Worm (Caenorhabditis elegans) whole organism, young adult: ENCODE results near the gene inf-1.

Experiments used
- B0035.1 ChIP-seq: sonication (generic microtip); optimal IDR thresholded peaks from 2 replicates; lab custom pipeline; 2016; ENCODE audit warnings: missing genetic modification characterization, mild to moderate bottlenecking, missing compliant biosample characterization, missing genotype, missing genetic modification reagents
- B0261.1 ChIP-seq: sonication (generic microtip); optimal IDR thresholded peaks from 2 replicates; lab custom pipeline; 2016; ENCODE audit warnings: mild to moderate bottlenecking, missing genetic modification characterization, moderate library complexity, missing compliant biosample characterization
- B0336.3 ChIP-seq: fragments of 200-800 bp; sonication (Bioruptor generic); IDR thresholded peaks from 2 replicates; pipeline ENCODE4 v1.3.6; 2022; ENCODE audit warnings: missing genetic modification characterization, missing compliant biosample characterization
- D2030.7 ChIP-seq: fragments of 200-800 bp; sonication (Bioruptor generic); IDR thresholded peaks from 2 replicates; pipeline ENCODE4 v1.3.6; 2022; ENCODE audit warnings: missing genetic modification reagents, missing genetic modification characterization, missing compliant biosample characterization
- F49E8.2 ChIP-seq: sonication (generic microtip); optimal IDR thresholded peaks from 3 replicates; lab custom pipeline; 2017; ENCODE audit warnings: missing genetic modification characterization, mild to moderate bottlenecking, missing compliant biosample characterization, antibody characterized with exemption, moderate library complexity; ENCODE audit not compliant: insufficient read depth
- F57C9.4 ChIP-seq: sonication (generic microtip); optimal IDR thresholded peaks from 2 replicates; lab custom pipeline; 2017; ENCODE audit warnings: mild to moderate bottlenecking, missing genetic modification characterization, missing compliant biosample characterization
- T07F8.4 ChIP-seq: sonication (generic microtip); optimal IDR thresholded peaks from 2 replicates; lab custom pipeline; 2016; ENCODE audit warnings: mild to moderate bottlenecking, missing genetic modification characterization, moderate library complexity, missing compliant biosample characterization
- Y79H2A.3 ChIP-seq: fragments of 200-800 bp; sonication (Bioruptor generic); conservative IDR thresholded peaks from 2 replicates; pipeline ENCODE4 v1.3.6; 2022; ENCODE audit warnings: missing genetic modification reagents, missing genetic modification characterization, missing compliant biosample characterization
- akir-1 ChIP-seq: fragments of 200-800 bp; sonication (Bioruptor generic); optimal IDR thresholded peaks from 2 replicates; lab custom pipeline; 2018; ENCODE audit warnings: mild to moderate bottlenecking, missing genetic modification characterization, moderate library complexity, missing compliant biosample characterization
- aptf-2 ChIP-seq: fragments of 200-800 bp; sonication (Bioruptor generic); conservative IDR thresholded peaks from 2 replicates; pipeline ENCODE4 v1.3.6; 2022; ENCODE audit warnings: missing genetic modification reagents, missing genetic modification characterization, missing compliant biosample characterization
- atf-7 ChIP-seq: sonication (generic microtip); optimal IDR thresholded peaks from 2 replicates; lab custom pipeline; 2017; ENCODE audit warnings: mild to moderate bottlenecking, missing genetic modification characterization, missing compliant biosample characterization
- attf-3 ChIP-seq: fragments of 200-800 bp; sonication (Bioruptor generic); conservative IDR thresholded peaks from 2 replicates; pipeline ENCODE4 v1.3.6; 2022; ENCODE audit warnings: missing genetic modification reagents, missing genetic modification characterization, missing compliant biosample characterization
- cebp-1 ChIP-seq, 2 experiments: fragments of 200-800 bp in 1 of 2; sonication (Bioruptor generic) in 1 of 2; sonication (generic microtip) in 1 of 2; IDR thresholded peaks in 1 of 2; optimal IDR thresholded peaks in 1 of 2; 2 replicates each; pipeline versions ENCODE4 v1.3.6 to Lab custom; 2017 to 2022; ENCODE audit warnings: missing compliant biosample characterization in 2 of 2, missing genetic modification characterization in 2 of 2, mild to moderate bottlenecking in 1 of 2, missing genetic modification reagents in 1 of 2, moderate library complexity in 1 of 2
- cebp-2 ChIP-seq: fragments of 200-800 bp; sonication (Bioruptor generic); IDR thresholded peaks from 2 replicates; pipeline ENCODE4 v1.3.6; 2022; ENCODE audit warnings: missing genetic modification characterization, missing compliant biosample characterization
- ceh-100 ChIP-seq: fragments of 200-800 bp; sonication (Bioruptor generic); IDR thresholded peaks from 2 replicates; pipeline ENCODE4 v1.3.6; 2022; ENCODE audit warnings: missing genetic modification reagents, missing genetic modification characterization, missing compliant biosample characterization
- ceh-58 ChIP-seq: fragments of 200-800 bp; sonication (Bioruptor generic); IDR thresholded peaks from 2 replicates; pipeline ENCODE4 v1.3.6; 2022; ENCODE audit warnings: missing genetic modification characterization, missing compliant biosample characterization
- dpl-1 ChIP-seq: fragments of 150-350 bp; optimal IDR thresholded peaks from 2 replicates; lab custom pipeline; 2014; ENCODE audit warnings: missing biosample characterization, missing genetic modification reagents, missing genetic modification characterization
- efl-1 ChIP-seq: fragments of 150-350 bp; optimal IDR thresholded peaks from 2 replicates; lab custom pipeline; 2014; ENCODE audit warnings: missing biosample characterization, missing genetic modification reagents, missing genetic modification characterization
- egl-18 ChIP-seq: fragments of 200-800 bp; sonication (Bioruptor generic); IDR thresholded peaks from 2 replicates; pipeline ENCODE4 v1.3.6; 2022; ENCODE audit warnings: missing genetic modification reagents, missing genetic modification characterization, missing compliant biosample characterization
- egl-44 ChIP-seq: fragments of 200-800 bp; sonication (Bioruptor generic); IDR thresholded peaks from 2 replicates; pipeline ENCODE4 v1.3.6; 2022; ENCODE audit warnings: missing genetic modification reagents, missing genetic modification characterization, missing compliant biosample characterization
- ets-4 ChIP-seq: fragments of 200-800 bp; sonication (Bioruptor generic); optimal IDR thresholded peaks from 2 replicates; lab custom pipeline; 2018; ENCODE audit warnings: mild to moderate bottlenecking, missing genetic modification characterization, missing compliant biosample characterization
- him-1 ChIP-seq: sonication (generic microtip); optimal IDR thresholded peaks from 2 replicates; lab custom pipeline; 2016; ENCODE audit warnings: missing genotype, missing genetic modification reagents, missing genetic modification characterization, missing compliant biosample characterization
- hsf-1 ChIP-seq: fragments of 200-800 bp; sonication (Bioruptor generic); IDR thresholded peaks from 2 replicates; pipeline ENCODE4 v1.3.6; 2022; ENCODE audit warnings: missing genetic modification reagents, missing genetic modification characterization, missing compliant biosample characterization
- let-526 ChIP-seq: fragments of 200-800 bp; sonication (Bioruptor generic); IDR thresholded peaks from 2 replicates; pipeline ENCODE4 v1.3.6; 2022; ENCODE audit warnings: missing genetic modification reagents, missing genetic modification characterization, missing compliant biosample characterization
- let-607 ChIP-seq, 2 experiments: fragments of 200-800 bp in 1 of 2; sonication (Bioruptor generic) in 1 of 2; sonication (generic microtip) in 1 of 2; optimal IDR thresholded peaks; 2 replicates each; lab custom pipeline; 2016 to 2018; ENCODE audit warnings: mild to moderate bottlenecking in 2 of 2, missing compliant biosample characterization in 2 of 2, missing genetic modification characterization in 2 of 2, moderate library complexity in 2 of 2, missing genotype in 1 of 2
- mxl-1 ChIP-seq: sonication (generic microtip); optimal IDR thresholded peaks from 2 replicates; lab custom pipeline; 2016; ENCODE audit warnings: missing genetic modification characterization, missing compliant biosample characterization
- nhr-27 ChIP-seq: fragments of 200-800 bp; sonication (Bioruptor generic); optimal IDR thresholded peaks from 2 replicates; lab custom pipeline; 2018; ENCODE audit warnings: mild to moderate bottlenecking, missing genetic modification characterization, moderate library complexity, missing compliant biosample characterization
- nhr-80 ChIP-seq: sonication (generic microtip); optimal IDR thresholded peaks from 2 replicates; lab custom pipeline; 2016; ENCODE audit warnings: missing genetic modification characterization, missing compliant biosample characterization
- pbrm-1 ChIP-seq: fragments of 200-800 bp; sonication (Bioruptor generic); IDR thresholded peaks from 2 replicates; pipeline ENCODE4 v1.3.6; 2022; ENCODE audit warnings: missing genetic modification reagents, missing genetic modification characterization, missing compliant biosample characterization
- pha-4 ChIP-seq: fragments of 150-350 bp; sonication (generic microtip); optimal IDR thresholded peaks from 2 replicates; lab custom pipeline; 2014; ENCODE audit warnings: missing biosample characterization, missing genetic modification reagents, missing genetic modification characterization
- repo-1 ChIP-seq: sonication (generic microtip); optimal IDR thresholded peaks from 2 replicates; lab custom pipeline; 2017; ENCODE audit warnings: mild to moderate bottlenecking, missing genetic modification characterization, missing compliant biosample characterization
- sdz-38 ChIP-seq: sonication (generic microtip); optimal IDR thresholded peaks from 2 replicates; lab custom pipeline; 2016; ENCODE audit warnings: missing genotype, missing genetic modification characterization, missing compliant biosample characterization
- sea-2 ChIP-seq: fragments of 200-800 bp; sonication (Bioruptor generic); IDR thresholded peaks from 2 replicates; pipeline ENCODE4 v1.3.6; 2022; ENCODE audit warnings: missing genetic modification characterization, missing compliant biosample characterization
- snpc-4 ChIP-seq, 5 experiments: fragments of 150-350 bp in 1 of 5; sonication (generic microtip) in 4 of 5; optimal IDR thresholded peaks; 2 replicates each; lab custom pipeline; 2014 to 2018; ENCODE audit warnings: missing genetic modification characterization in 5 of 5, missing biosample characterization in 3 of 5, antibody characterized with exemption in 2 of 5, mild to moderate bottlenecking in 2 of 5, missing compliant biosample characterization in 2 of 5, missing genotype in 2 of 5, moderate library complexity in 2 of 5, missing genetic modification reagents in 1 of 5
- sptf-2 ChIP-seq: fragments of 200-800 bp; sonication (Bioruptor generic); optimal IDR thresholded peaks from 2 replicates; lab custom pipeline; 2018; ENCODE audit warnings: mild to moderate bottlenecking, missing genetic modification characterization, missing compliant biosample characterization
- tbx-9 ChIP-seq: sonication (generic microtip); optimal IDR thresholded peaks from 2 replicates; lab custom pipeline; 2016; ENCODE audit warnings: borderline replicate concordance, missing genetic modification characterization, inconsistent platforms, missing compliant biosample characterization
- xnd-1 ChIP-seq: sonication (generic microtip); optimal IDR thresholded peaks from 2 replicates; lab custom pipeline; 2016; ENCODE audit warnings: missing genotype, missing genetic modification reagents, missing genetic modification characterization, missing compliant biosample characterization
- zfh-2 ChIP-seq: fragments of 200-800 bp; sonication (Bioruptor generic); conservative IDR thresholded peaks from 2 replicates; pipeline ENCODE4 v1.3.6; 2022; ENCODE audit warnings: missing genetic modification reagents, missing genetic modification characterization, missing compliant biosample characterization
- zim-3 ChIP-seq: sonication (generic microtip); optimal IDR thresholded peaks from 2 replicates; lab custom pipeline; 2017; ENCODE audit warnings: mild to moderate bottlenecking, missing genetic modification characterization, moderate library complexity, missing compliant biosample characterization
- ztf-18 ChIP-seq: sonication (generic microtip); optimal IDR thresholded peaks from 2 replicates; lab custom pipeline; 2016; ENCODE audit warnings: missing genotype, mild to moderate bottlenecking, missing genetic modification characterization, missing compliant biosample characterization
- ztf-22 ChIP-seq: fragments of 200-800 bp; sonication (Bioruptor generic); optimal IDR thresholded peaks from 2 replicates; lab custom pipeline; 2018; ENCODE audit warnings: mild to moderate bottlenecking, missing genetic modification characterization, moderate library complexity, missing compliant biosample characterization
- ztf-26 ChIP-seq: sonication (generic microtip); optimal IDR thresholded peaks from 2 replicates; lab custom pipeline; 2017; ENCODE audit warnings: missing genetic modification characterization, missing compliant biosample characterization
- ztf-6 ChIP-seq: fragments of 200-800 bp; sonication (Bioruptor generic); IDR thresholded peaks from 2 replicates; pipeline ENCODE4 v1.3.6; 2022; ENCODE audit warnings: missing genetic modification reagents, missing genetic modification characterization, missing compliant biosample characterization

Gene inf-1

ce11 chrIII:6947896-6948295 is 18.0 kb downstream of the inf-1 start:
- TF ChIP-seq sptf-2 (no peak), efl-1 (GFP tag; lab: Kevin White, UChicago) (no peak), ets-4 (GFP tag; lab: Kevin White, UChicago) (no peak), attf-3 (GFP tag; lab: Robert Waterston, UW) (peak; percentile 50), ceh-100 (no peak), dpl-1 (no peak), nhr-80 (peak; percentile 24), pbrm-1 (GFP tag; lab: Robert Waterston, UW) (no peak), egl-18 (no peak), Y79H2A.3 (GFP tag; lab: Robert Waterston, UW) (no peak), cebp-1 (GFP tag; IDR thresholded peaks at IDR 0.05; lab: Robert Waterston, UW) (no peak), cebp-1 (tag; optimal IDR thresholded peaks at IDR 0.05; lab: Kevin White, UChicago) (peak; percentile 17), cebp-2 (GFP tag; lab: Robert Waterston, UW) (no peak), ztf-22 (no peak)

ce11 chrIII:6951435-6951834 is 21.5 kb downstream of the inf-1 start:
- TF ChIP-seq zim-3 = no peak
- no peak for TF ChIP-seq F49E8.2 (tag; lab: Kevin White, UChicago)
- TF ChIP-seq snpc-4 (GFP tag; optimal IDR thresholded peaks at IDR 0.05; lab: Kevin White, UChicago) = no peak
- peak in 1 of 4 experiments; percentile 32 for TF ChIP-seq snpc-4 (tag; optimal IDR thresholded peaks at IDR 0.05; lab: Kevin White, UChicago)
- TF ChIP-seq ztf-18 (tag; lab: Kevin White, UChicago) = no peak
- TF ChIP-seq let-607 (tag; optimal IDR thresholded peaks at IDR 0.05; lab: Kevin White, UChicago) = peak in 1 of 2 experiments; percentile 13
- no peak for TF ChIP-seq cebp-1 (GFP tag; IDR thresholded peaks at IDR 0.05; lab: Robert Waterston, UW)
- peak; percentile 11 for TF ChIP-seq cebp-1 (tag; optimal IDR thresholded peaks at IDR 0.05; lab: Kevin White, UChicago)

ce11 chrIII:6953373-6953772 is 23.4 kb downstream of the inf-1 start:
- no peak for TF ChIP-seq ztf-26
- TF ChIP-seq zfh-2 (GFP tag; lab: Robert Waterston, UW) = peak; percentile 51; the same call in 1 of the 2 replicates

ce11 chrIII:6953978-6954377 is 24.0 kb downstream of the inf-1 start:
- no peak for TF ChIP-seq akir-1 (GFP tag; lab: Kevin White, UChicago)
- no peak for TF ChIP-seq mxl-1 (tag; lab: Kevin White, UChicago)
- no peak for TF ChIP-seq sdz-38 (tag; lab: Kevin White, UChicago)
- no peak for TF ChIP-seq sea-2 (GFP tag; lab: Robert Waterston, UW)
- no peak for TF ChIP-seq hsf-1
- no peak for TF ChIP-seq ztf-6 (GFP tag; lab: Robert Waterston, UW)
- TF ChIP-seq sptf-2 = no peak
- no peak for TF ChIP-seq repo-1
- no peak for TF ChIP-seq pha-4 (tag; lab: Kevin White, UChicago)
- TF ChIP-seq F57C9.4 (tag; lab: Kevin White, UChicago) = no peak
- no peak for TF ChIP-seq B0336.3 (GFP tag; lab: Robert Waterston, UW)
- TF ChIP-seq atf-7 = no peak
- no peak for TF ChIP-seq him-1 (tag; lab: Kevin White, UChicago)

ce11 chrIII:6955766-6956165 is 25.8 kb downstream of the inf-1 start:
- TF ChIP-seq ceh-58 (GFP tag; lab: Robert Waterston, UW) (no peak), xnd-1 (tag; lab: Kevin White, UChicago) (no peak), D2030.7 (GFP tag; lab: Robert Waterston, UW) (no peak), tbx-9 (tag; lab: Kevin White, UChicago) (no peak), egl-44 (GFP tag; lab: Robert Waterston, UW) (no peak), aptf-2 (GFP tag; lab: Robert Waterston, UW) (no peak), B0035.1 (tag; lab: Kevin White, UChicago) (no peak), let-526 (GFP tag; lab: Robert Waterston, UW) (no peak), ztf-6 (GFP tag; lab: Robert Waterston, UW) (no peak), nhr-27 (no peak), T07F8.4 (tag; lab: Kevin White, UChicago) (no peak), B0261.1 (tag; lab: Kevin White, UChicago) (no peak)
